Fruit fly (Drosophila melanogaster) S2 (cell line): Measurements from ENCODE around the gene CG12643.

Experiments used
- CG8478 ChIP-seq: fragments of >200 bp; optimal IDR thresholded peaks from 2 replicates; lab custom pipeline; 2018
- CTCF ChIP-seq, 2 experiments: fragments of >200 bp; optimal IDR thresholded peaks; 2 replicates each; lab custom pipeline; 2018

DNA sequence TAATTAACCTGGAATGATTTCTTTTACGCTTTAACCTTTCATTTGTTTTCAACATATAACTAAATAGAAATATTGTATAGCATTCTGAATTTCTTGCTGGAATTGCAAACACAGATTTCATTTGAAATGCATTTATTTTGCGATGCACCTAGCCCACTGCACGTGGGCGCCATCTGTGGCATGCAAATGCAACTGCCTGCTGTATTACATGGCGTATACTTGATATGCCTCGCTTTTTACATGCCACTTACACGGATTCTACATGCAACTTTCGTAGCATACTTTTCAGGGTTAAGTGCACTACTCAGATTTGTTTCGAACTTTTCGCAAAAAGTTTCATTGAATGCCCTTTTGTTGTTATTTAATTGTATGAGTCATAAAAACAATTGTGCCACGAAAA, 12.3 kb downstream of the CG12643 start:
- TF ChIP-seq CTCF (optimal IDR thresholded peaks at IDR 0.05; lab: Kevin White, UChicago) = peak; percentile 66 to 71
- TF ChIP-seq CG8478 (lab: Kevin White, UChicago) = no peak
